Fruit fly (Drosophila melanogaster) whole organism, embryonic: ENCODE measurements around the gene Spn88Eb.

Source experiments
- Abd-B ChIP-seq: fragments of 200-800 bp; sonication (Bioruptor generic); optimal IDR thresholded peaks from 2 replicates; lab custom pipeline; 2018; ENCODE audit warnings: missing biosample characterization, mild to moderate bottlenecking, missing genetic modification characterization, moderate library complexity
- Atf-2 ChIP-seq: fragments of 200-800 bp; sonication (Bioruptor generic); optimal IDR thresholded peaks from 2 replicates; lab custom pipeline; 2016; ENCODE audit warnings: missing biosample characterization, missing genetic modification characterization
- CG10565 ChIP-seq: fragments of 200-800 bp; sonication (Bioruptor generic); optimal IDR thresholded peaks from 3 replicates; lab custom pipeline; 2016; ENCODE audit warnings: missing biosample characterization, mild to moderate bottlenecking, missing genetic modification characterization
- CG11504 ChIP-seq: fragments of 200-800 bp; sonication (Bioruptor generic); optimal IDR thresholded peaks from 3 replicates; lab custom pipeline; 2019; ENCODE audit warnings: missing biosample characterization, mild to moderate bottlenecking, missing genetic modification characterization, moderate library complexity
- CG11695 ChIP-seq: fragments of 200-800 bp; sonication (Bioruptor generic); IDR thresholded peaks from 3 replicates; pipeline ENCODE4 v1.3.6; 2022; ENCODE audit warnings: missing biosample characterization, missing genetic modification characterization
- CG12391 ChIP-seq: fragments of 200-800 bp; sonication (Bioruptor generic); optimal IDR thresholded peaks from 3 replicates; lab custom pipeline; 2018; ENCODE audit warnings: missing biosample characterization, mild to moderate bottlenecking, missing genetic modification characterization, moderate library complexity
- CG13296 ChIP-seq: fragments of 200-800 bp; sonication (Bioruptor generic); optimal IDR thresholded peaks from 3 replicates; lab custom pipeline; 2018; ENCODE audit warnings: missing biosample characterization, mild to moderate bottlenecking, missing genetic modification characterization
- CG14050 ChIP-seq: fragments of 200-800 bp; sonication (Bioruptor generic); IDR thresholded peaks from 3 replicates; pipeline ENCODE4 v1.3.6; 2022; ENCODE audit warnings: missing biosample characterization, missing genetic modification characterization
- CG14710 ChIP-seq: fragments of 200-800 bp; sonication (Bioruptor generic); optimal IDR thresholded peaks from 3 replicates; lab custom pipeline; 2019; ENCODE audit warnings: missing biosample characterization, mild to moderate bottlenecking, missing genetic modification characterization, moderate library complexity
- CG18011 ChIP-seq: fragments of 200-800 bp; sonication (Bioruptor generic); optimal IDR thresholded peaks from 2 replicates; lab custom pipeline; 2017; ENCODE audit warnings: missing biosample characterization, missing genetic modification characterization, mild to moderate bottlenecking, moderate library complexity, missing genotype
- CG1832 ChIP-seq: fragments of 200-800 bp; sonication (Bioruptor generic); optimal IDR thresholded peaks from 2 replicates; lab custom pipeline; 2017; ENCODE audit warnings: missing biosample characterization, mild to moderate bottlenecking, missing genetic modification characterization, inconsistent platforms
- CG18619 ChIP-seq: fragments of 200-800 bp; sonication (Bioruptor generic); optimal IDR thresholded peaks from 3 replicates; lab custom pipeline; 2017; ENCODE audit warnings: missing biosample characterization, mild to moderate bottlenecking, missing genetic modification characterization
- CG31224 ChIP-seq: fragments of 200-800 bp; sonication (Bioruptor generic); IDR thresholded peaks from 2 replicates; pipeline ENCODE4 v1.3.6; 2022; ENCODE audit warnings: missing biosample characterization, missing genetic modification characterization
- CG3281 ChIP-seq: fragments of 200-800 bp; sonication (Bioruptor generic); optimal IDR thresholded peaks from 3 replicates; lab custom pipeline; 2017; ENCODE audit warnings: missing biosample characterization, mild to moderate bottlenecking, missing genetic modification characterization
- CG4360 ChIP-seq: fragments of 200-800 bp; sonication (Bioruptor generic); IDR thresholded peaks from 2 replicates; pipeline ENCODE4 v1.3.6; 2022; ENCODE audit warnings: missing biosample characterization, missing genetic modification characterization
- CG6791 ChIP-seq: fragments of 200-800 bp; sonication (Bioruptor generic); IDR thresholded peaks from 3 replicates; pipeline ENCODE4 v1.3.6; 2022; ENCODE audit warnings: missing biosample characterization, missing genetic modification characterization; ENCODE audit not compliant: partially characterized antibody
- CG7839 ChIP-seq: fragments of 200-800 bp; sonication (Bioruptor generic); optimal IDR thresholded peaks from 3 replicates; lab custom pipeline; 2018; ENCODE audit warnings: missing biosample characterization, mild to moderate bottlenecking, missing genetic modification characterization, moderate library complexity
- CG7963 ChIP-seq: fragments of 200-800 bp; sonication (Bioruptor generic); IDR thresholded peaks from 3 replicates; pipeline ENCODE4 v1.3.6; 2022; ENCODE audit warnings: missing biosample characterization, missing genetic modification characterization; ENCODE audit not compliant: partially characterized antibody
- CG8388 ChIP-seq: fragments of 200-800 bp; sonication (Bioruptor generic); optimal IDR thresholded peaks from 2 replicates; lab custom pipeline; 2019; ENCODE audit warnings: missing biosample characterization, mild to moderate bottlenecking, missing genetic modification characterization, moderate library complexity
- CTCF ChIP-seq: fragments of 200-800 bp; sonication (Bioruptor generic); optimal IDR thresholded peaks from 2 replicates; lab custom pipeline; 2017; ENCODE audit warnings: missing biosample characterization, mild to moderate bottlenecking, missing genetic modification characterization, moderate library complexity
- D ChIP-seq, 2 experiments: fragments of 200-800 bp in 1 of 2; fragments of >200 bp in 1 of 2; sonication (Bioruptor generic) in 1 of 2; optimal IDR thresholded peaks; 2 replicates in 1 of 2; 3 replicates in 1 of 2; lab custom pipeline; 2017; ENCODE audit warnings: mild to moderate bottlenecking in 1 of 2, missing biosample characterization in 1 of 2, missing genetic modification characterization in 1 of 2, missing genetic modification reagents in 1 of 2
- Elba2 ChIP-seq: fragments of 200-800 bp; sonication (Bioruptor generic); optimal IDR thresholded peaks from 3 replicates; lab custom pipeline; 2016; ENCODE audit warnings: missing biosample characterization, missing genetic modification characterization
- Ets97D ChIP-seq: fragments of 200-800 bp; sonication (Bioruptor generic); optimal IDR thresholded peaks from 3 replicates; lab custom pipeline; 2016; ENCODE audit warnings: missing biosample characterization, missing genetic modification characterization
- HLH4C ChIP-seq: fragments of 200-800 bp; sonication (Bioruptor generic); IDR thresholded peaks from 3 replicates; pipeline ENCODE4 v1.3.6; 2022; ENCODE audit warnings: missing biosample characterization, missing genetic modification characterization; ENCODE audit not compliant: partially characterized antibody
- HmgZ ChIP-seq: fragments of 200-800 bp; sonication (Bioruptor generic); optimal IDR thresholded peaks from 2 replicates; lab custom pipeline; 2018; ENCODE audit warnings: missing biosample characterization, mild to moderate bottlenecking, missing genetic modification characterization
- Lhr ChIP-seq: fragments of 200-800 bp; sonication (Bioruptor generic); optimal IDR thresholded peaks from 3 replicates; lab custom pipeline; 2017; ENCODE audit warnings: mild to moderate bottlenecking, missing biosample characterization, missing genetic modification reagents, missing genetic modification characterization
- Opbp ChIP-seq: fragments of 200-800 bp; sonication (Bioruptor generic); IDR thresholded peaks from 3 replicates; pipeline ENCODE4 v1.3.6; 2022; ENCODE audit warnings: missing biosample characterization, missing genetic modification characterization; ENCODE audit not compliant: partially characterized antibody
- Scr ChIP-seq: fragments of 200-800 bp; sonication (Bioruptor generic); IDR thresholded peaks from 2 replicates; pipeline ENCODE4 v1.3.6; 2022; ENCODE audit warnings: missing biosample characterization, missing genetic modification characterization; ENCODE audit not compliant: partially characterized antibody
- Tbp ChIP-seq: fragments of >200 bp; optimal IDR thresholded peaks from 2 replicates; lab custom pipeline; 2018; ENCODE audit warnings: missing biosample characterization, missing genetic modification characterization
- Vsx1 ChIP-seq: fragments of 200-800 bp; sonication (Bioruptor generic); optimal IDR thresholded peaks from 2 replicates; lab custom pipeline; 2017; ENCODE audit warnings: missing biosample characterization, mild to moderate bottlenecking, missing genetic modification characterization, missing genetic modification reagents
- ab ChIP-seq: fragments of 200-800 bp; sonication (Bioruptor generic); optimal IDR thresholded peaks from 2 replicates; lab custom pipeline; 2016; ENCODE audit warnings: missing biosample characterization, missing genetic modification characterization
- al ChIP-seq: fragments of 200-800 bp; sonication (Bioruptor generic); IDR thresholded peaks from 2 replicates; pipeline ENCODE4 v1.3.6; 2022; ENCODE audit warnings: missing biosample characterization, missing genetic modification characterization
- bbx ChIP-seq: fragments of 200-800 bp; sonication (Bioruptor generic); IDR thresholded peaks from 2 replicates; pipeline ENCODE4 v1.3.6; 2022; ENCODE audit warnings: missing biosample characterization, missing genetic modification characterization; ENCODE audit not compliant: partially characterized antibody
- ci ChIP-seq: fragments of 200-800 bp; sonication (Bioruptor generic); IDR thresholded peaks from 3 replicates; pipeline ENCODE4 v1.3.6; 2022; ENCODE audit warnings: missing biosample characterization, missing genetic modification characterization
- cwo ChIP-seq: fragments of 200-800 bp; sonication (Bioruptor generic); optimal IDR thresholded peaks from 3 replicates; lab custom pipeline; 2017; ENCODE audit warnings: missing biosample characterization, missing genetic modification characterization, mild to moderate bottlenecking, moderate library complexity, missing genetic modification reagents
- gsb-n ChIP-seq: fragments of 200-800 bp; sonication (Bioruptor generic); optimal IDR thresholded peaks from 3 replicates; lab custom pipeline; 2018; ENCODE audit warnings: missing biosample characterization, mild to moderate bottlenecking, missing genetic modification characterization
- hkb ChIP-seq, 2 experiments: fragments of 200-800 bp in 1 of 2; fragments of >200 bp in 1 of 2; sonication (Bioruptor generic) in 1 of 2; IDR thresholded peaks in 1 of 2; optimal IDR thresholded peaks in 1 of 2; 2 replicates each; pipeline versions ENCODE4 v1.3.6 to Lab custom; 2017 to 2022; ENCODE audit warnings: missing biosample characterization in 1 of 2, missing genetic modification characterization in 1 of 2
- jing ChIP-seq: fragments of 200-800 bp; sonication (Bioruptor generic); optimal IDR thresholded peaks from 2 replicates; lab custom pipeline; 2018; ENCODE audit warnings: missing biosample characterization, mild to moderate bottlenecking, missing genetic modification characterization
- ken ChIP-seq: fragments of 200-800 bp; sonication (Bioruptor generic); IDR thresholded peaks from 3 replicates; pipeline ENCODE4 v1.3.6; 2022; ENCODE audit warnings: missing biosample characterization, missing genetic modification characterization
- luna ChIP-seq: fragments of 200-800 bp; sonication (Bioruptor generic); optimal IDR thresholded peaks from 2 replicates; lab custom pipeline; 2016; ENCODE audit warnings: missing biosample characterization, missing genetic modification characterization
- nmo ChIP-seq: fragments of 200-800 bp; sonication (Bioruptor generic); optimal IDR thresholded peaks from 2 replicates; lab custom pipeline; 2018; ENCODE audit warnings: missing biosample characterization, mild to moderate bottlenecking, missing genetic modification characterization, moderate library complexity
- pan ChIP-seq, 4 experiments: fragments of >200 bp in 3 of 4; fragments of 200-800 bp in 1 of 4; sonication (Bioruptor generic) in 1 of 4; optimal IDR thresholded peaks in 3 of 4; IDR thresholded peaks in 1 of 4; 2 replicates each; pipeline versions ENCODE4 v1.3.6 to Lab custom; 2017 to 2022; ENCODE audit warnings: missing biosample characterization in 2 of 4, missing genetic modification characterization in 2 of 4, mixed read lengths in 1 of 4
- pita ChIP-seq: fragments of 200-800 bp; sonication (Bioruptor generic); optimal IDR thresholded peaks from 2 replicates; lab custom pipeline; 2017; ENCODE audit warnings: missing biosample characterization, mild to moderate bottlenecking, missing genetic modification characterization
- prd ChIP-seq, 3 experiments: fragments of >200 bp in 2 of 3; fragments of 200-800 bp in 1 of 3; sonication (Bioruptor generic) in 1 of 3; optimal IDR thresholded peaks in 2 of 3; IDR thresholded peaks in 1 of 3; 2 replicates in 2 of 3; 3 replicates in 1 of 3; pipeline versions ENCODE4 v1.3.6 to Lab custom; 2017 to 2022; ENCODE audit warnings: missing biosample characterization in 1 of 3, missing genetic modification characterization in 1 of 3
- sc ChIP-seq, 3 experiments: fragments of >200 bp in 2 of 3; fragments of 200-800 bp in 1 of 3; sonication (Bioruptor generic) in 1 of 3; optimal IDR thresholded peaks; 2 replicates in 2 of 3; 3 replicates in 1 of 3; lab custom pipeline; 2017; ENCODE audit warnings: mild to moderate bottlenecking in 1 of 3, missing biosample characterization in 1 of 3, missing genetic modification characterization in 1 of 3, missing genetic modification reagents in 1 of 3
- shn ChIP-seq: fragments of 200-800 bp; sonication (Bioruptor generic); optimal IDR thresholded peaks from 3 replicates; lab custom pipeline; 2016; ENCODE audit warnings: missing biosample characterization, missing genetic modification characterization
- tll ChIP-seq, 2 experiments: fragments of 200-800 bp in 1 of 2; fragments of >200 bp in 1 of 2; sonication (Bioruptor generic) in 1 of 2; optimal IDR thresholded peaks; 2 replicates each; lab custom pipeline; 2017 to 2019; ENCODE audit warnings: missing biosample characterization in 2 of 2, missing genetic modification characterization in 2 of 2, mild to moderate bottlenecking in 1 of 2, moderate library complexity in 1 of 2

The Spn88Eb gene

dm6 chr3R:15243452-15243851, 34.9 kb upstream of the Spn88Eb start (continued):
- TF ChIP-seq tll (GFP tag; optimal IDR thresholded peaks at IDR 0.05; lab: Kevin White, UChicago) (peak in 1 of 2 experiments; percentile 16), Abd-B (GFP tag; lab: Kevin White, UChicago) (no peak), CG14050 (no peak), pita (GFP tag; lab: Kevin White, UChicago) (no peak), CG1832 (GFP tag; lab: Kevin White, UChicago) (peak; percentile 75), CG18011 (no peak), ken (GFP tag; lab: Robert Waterston, UW) (no peak), CTCF (GFP tag; lab: Kevin White, UChicago) (no peak), ab (no peak), CG6791 (GFP tag; lab: Robert Waterston, UW) (0 out of 3 replicates have a peak, but pooled peaks have one; percentile 6), CG3281 (GFP tag; lab: Kevin White, UChicago) (no peak), Opbp (0 out of 3 replicates have a peak, but pooled peaks have one; percentile 9), CG11695 (GFP tag; lab: Robert Waterston, UW) (no peak), D (optimal IDR thresholded peaks at IDR 0.05; lab: Kevin White, UChicago) (no peak), D (GFP tag; optimal IDR thresholded peaks at IDR 0.05; lab: Kevin White, UChicago) (no peak), nmo (GFP tag; lab: Kevin White, UChicago) (peak; percentile 15), jing (GFP tag; lab: Kevin White, UChicago) (no peak), sc (optimal IDR thresholded peaks at IDR 0.05; lab: Kevin White, UChicago) (no peak), sc (GFP tag; optimal IDR thresholded peaks at IDR 0.05; lab: Kevin White, UChicago) (no peak), Ets97D (GFP tag; lab: Kevin White, UChicago) (no peak), CG4360 (GFP tag; lab: Robert Waterston, UW) (no peak), CG7839 (tag; lab: Kevin White, UChicago) (no peak), prd (optimal IDR thresholded peaks at IDR 0.05; lab: Kevin White, UChicago) (no peak), prd (GFP tag; IDR thresholded peaks at IDR 0.05; lab: Robert Waterston, UW) (no peak), CG11504 (tag; lab: Kevin White, UChicago) (no peak), luna (GFP tag; lab: Kevin White, UChicago) (no peak), Atf-2 (no peak), cwo (GFP tag; lab: Kevin White, UChicago) (peak; percentile 81), CG10565 (GFP tag; lab: Kevin White, UChicago) (no peak), Vsx1 (no peak), Lhr (no peak), ci (GFP tag; lab: Robert Waterston, UW) (no peak), CG8388 (GFP tag; lab: Kevin White, UChicago) (no peak), CG13296 (GFP tag; lab: Kevin White, UChicago) (no peak), bbx (GFP tag; lab: Robert Waterston, UW) (peak; percentile 17; the same call in 1 of the 2 replicates), Elba2 (no peak), shn (no peak), HLH4C (GFP tag; lab: Robert Waterston, UW) (no peak), CG7963 (GFP tag; lab: Robert Waterston, UW) (no peak), pan (optimal IDR thresholded peaks at IDR 0.05; lab: Kevin White, UChicago) (no peak), pan (GFP tag; optimal IDR thresholded peaks at IDR 0.05 in 1 of 2, IDR thresholded peaks at IDR 0.05 in 1 of 2) (no peak), CG14710 (tag; lab: Kevin White, UChicago) (no peak), Scr (GFP tag; lab: Robert Waterston, UW) (no peak), gsb-n (no peak), CG12391 (no peak), Tbp (GFP tag; lab: Kevin White, UChicago) (no peak), hkb (optimal IDR thresholded peaks at IDR 0.05; lab: Kevin White, UChicago) (no peak), hkb (GFP tag; IDR thresholded peaks at IDR 0.05; lab: Robert Waterston, UW) (peak; percentile 17; the same call in 1 of the 2 replicates), al (GFP tag; lab: Robert Waterston, UW) (no peak), CG18619 (GFP tag; lab: Kevin White, UChicago) (no peak), HmgZ (tag; lab: Kevin White, UChicago) (peak; percentile 57), CG31224 (GFP tag; lab: Robert Waterston, UW) (no peak)
